Fruit fly (Drosophila melanogaster) whole organism, prepupa: Measurements from ENCODE around the gene CG17233.

Experiments
- Blimp-1 ChIP-seq: fragments of 200-800 bp; sonication (Bioruptor generic); optimal IDR thresholded peaks from 3 replicates; lab custom pipeline; 2017; ENCODE audit warnings: missing biosample characterization, missing genetic modification characterization, mild to moderate bottlenecking, moderate library complexity, missing genetic modification reagents
- CG10631 ChIP-seq: fragments of 200-800 bp; sonication (Bioruptor generic); optimal IDR thresholded peaks from 2 replicates; lab custom pipeline; 2016; ENCODE audit warnings: missing biosample characterization, missing genetic modification characterization
- CG11294 ChIP-seq: fragments of 200-800 bp; sonication (Bioruptor generic); IDR thresholded peaks from 2 replicates; pipeline ENCODE4 v1.3.6; 2022; ENCODE audit warnings: missing biosample characterization, missing genetic modification characterization
- CG1621 ChIP-seq: fragments of 200-800 bp; sonication (Bioruptor generic); optimal IDR thresholded peaks from 3 replicates; lab custom pipeline; 2018; ENCODE audit warnings: missing biosample characterization, mild to moderate bottlenecking, missing genetic modification characterization
- CG3032 ChIP-seq: fragments of 200-800 bp; optimal IDR thresholded peaks from 2 replicates; lab custom pipeline; 2019; ENCODE audit warnings: missing biosample characterization, mild to moderate bottlenecking, missing genetic modification characterization, moderate library complexity
- CG31627 ChIP-seq: fragments of 200-800 bp; sonication (Bioruptor generic); optimal IDR thresholded peaks from 3 replicates; lab custom pipeline; 2016; ENCODE audit warnings: missing biosample characterization, missing genetic modification characterization
- CG32006 ChIP-seq: fragments of 200-800 bp; sonication (Bioruptor generic); optimal IDR thresholded peaks from 3 replicates; lab custom pipeline; 2017; ENCODE audit warnings: missing biosample characterization, mild to moderate bottlenecking, missing genetic modification characterization
- CG34406 ChIP-seq: fragments of 200-800 bp; sonication (Bioruptor generic); optimal IDR thresholded peaks from 3 replicates; lab custom pipeline; 2016; ENCODE audit warnings: missing biosample characterization, missing genetic modification characterization
- CG3919 ChIP-seq: fragments of 200-800 bp; sonication (Bioruptor generic); optimal IDR thresholded peaks from 3 replicates; lab custom pipeline; 2016; ENCODE audit warnings: missing biosample characterization, missing genetic modification characterization
- CG4318 ChIP-seq: fragments of 200-800 bp; sonication (Bioruptor generic); optimal IDR thresholded peaks from 3 replicates; lab custom pipeline; 2017; ENCODE audit warnings: missing biosample characterization, mild to moderate bottlenecking, missing genetic modification characterization
- CG6163 ChIP-seq: fragments of 200-800 bp; sonication (Bioruptor generic); IDR thresholded peaks from 3 replicates; pipeline ENCODE4 v1.3.6; 2022; ENCODE audit warnings: missing biosample characterization, missing genetic modification characterization
- CG6808 ChIP-seq: fragments of 200-800 bp; sonication (Bioruptor generic); optimal IDR thresholded peaks from 3 replicates; lab custom pipeline; 2017; ENCODE audit warnings: missing biosample characterization, missing genetic modification characterization, mild to moderate bottlenecking, moderate library complexity, missing genetic modification reagents
- CG6854 ChIP-seq: fragments of 200-800 bp; sonication (Bioruptor generic); optimal IDR thresholded peaks from 2 replicates; lab custom pipeline; 2017; ENCODE audit warnings: missing biosample characterization, mild to moderate bottlenecking, missing genetic modification characterization
- CG7368 ChIP-seq: fragments of 200-800 bp; sonication (Bioruptor generic); optimal IDR thresholded peaks from 3 replicates; lab custom pipeline; 2016; ENCODE audit warnings: missing biosample characterization, missing genetic modification characterization
- CG8119 ChIP-seq: fragments of 200-800 bp; sonication (Bioruptor generic); IDR thresholded peaks from 3 replicates; pipeline ENCODE4 v1.3.6; 2022; ENCODE audit warnings: missing biosample characterization, missing genetic modification characterization
- CG8632 ChIP-seq: fragments of 200-800 bp; sonication (Bioruptor generic); optimal IDR thresholded peaks from 3 replicates; lab custom pipeline; 2016; ENCODE audit warnings: missing biosample characterization, missing genetic modification characterization
- CG9139 ChIP-seq: fragments of 200-800 bp; sonication (Bioruptor generic); optimal IDR thresholded peaks from 3 replicates; lab custom pipeline; 2017; ENCODE audit warnings: missing biosample characterization, mild to moderate bottlenecking, missing genetic modification characterization
- Eip75B ChIP-seq: fragments of 200-800 bp; sonication (Bioruptor generic); optimal IDR thresholded peaks from 3 replicates; lab custom pipeline; 2016; ENCODE audit warnings: missing biosample characterization, missing genetic modification characterization
- Eip78C ChIP-seq: fragments of 200-800 bp; sonication (Bioruptor generic); peaks from one replicate; lab custom pipeline; 2016; ENCODE audit warnings: missing biosample characterization, missing genetic modification characterization
- Eip93F ChIP-seq: fragments of 200-800 bp; sonication (Bioruptor generic); optimal IDR thresholded peaks from 2 replicates; lab custom pipeline; 2016; ENCODE audit warnings: missing biosample characterization, mild to moderate bottlenecking, missing genetic modification characterization
- Ets96B ChIP-seq: fragments of 200-800 bp; optimal IDR thresholded peaks from 2 replicates; lab custom pipeline; 2019; ENCODE audit warnings: missing biosample characterization, mild to moderate bottlenecking, missing genetic modification characterization, moderate library complexity
- Gug ChIP-seq: fragments of 200-800 bp; sonication (Bioruptor generic); IDR thresholded peaks from 2 replicates; pipeline ENCODE4 v1.3.6; 2022; ENCODE audit warnings: missing biosample characterization, missing genetic modification characterization
- Hr38 ChIP-seq: sonication (Bioruptor generic); optimal IDR thresholded peaks from 2 replicates; lab custom pipeline; 2016; ENCODE audit warnings: missing biosample characterization, missing genetic modification characterization
- Hr39 ChIP-seq: fragments of 200-800 bp; sonication (Bioruptor generic); optimal IDR thresholded peaks from 2 replicates; lab custom pipeline; 2016; ENCODE audit warnings: missing biosample characterization, missing genetic modification characterization
- Hr4 ChIP-seq: fragments of 200-800 bp; sonication (Bioruptor generic); optimal IDR thresholded peaks from 3 replicates; lab custom pipeline; 2016; ENCODE audit warnings: missing biosample characterization, missing genetic modification characterization
- Lpt ChIP-seq: fragments of 200-800 bp; sonication (Bioruptor generic); optimal IDR thresholded peaks from 3 replicates; lab custom pipeline; 2016; ENCODE audit warnings: missing biosample characterization, missing genetic modification characterization
- Met ChIP-seq: fragments of 200-800 bp; sonication (Bioruptor generic); optimal IDR thresholded peaks from 3 replicates; lab custom pipeline; 2016; ENCODE audit warnings: missing biosample characterization, missing genetic modification characterization
- OdsH ChIP-seq: fragments of 200-800 bp; sonication (Bioruptor generic); optimal IDR thresholded peaks from 3 replicates; lab custom pipeline; 2016; ENCODE audit warnings: missing biosample characterization, missing genetic modification characterization
- Sox14 ChIP-seq: fragments of 200-800 bp; sonication (Bioruptor generic); optimal IDR thresholded peaks from 3 replicates; lab custom pipeline; 2016; ENCODE audit warnings: missing biosample characterization, missing genetic modification characterization
- cyc ChIP-seq: fragments of 200-800 bp; sonication (Bioruptor generic); optimal IDR thresholded peaks from 3 replicates; lab custom pipeline; 2016; ENCODE audit warnings: missing biosample characterization, missing genetic modification characterization
- dac ChIP-seq: fragments of 200-800 bp; sonication (Bioruptor generic); optimal IDR thresholded peaks from 2 replicates; lab custom pipeline; 2017; ENCODE audit warnings: missing biosample characterization, mild to moderate bottlenecking, missing genetic modification characterization
- dsx ChIP-seq: fragments of 200-800 bp; optimal IDR thresholded peaks from 3 replicates; lab custom pipeline; 2019; ENCODE audit warnings: missing biosample characterization, mild to moderate bottlenecking, missing genetic modification characterization, moderate library complexity; ENCODE audit not compliant: poor library complexity, severe bottlenecking
- eg ChIP-seq: fragments of 200-800 bp; sonication (Bioruptor generic); IDR thresholded peaks from 3 replicates; pipeline ENCODE4 v1.3.6; 2022; ENCODE audit warnings: missing biosample characterization, missing genetic modification characterization
- fd59A ChIP-seq: fragments of 200-800 bp; sonication (Bioruptor generic); optimal IDR thresholded peaks from 2 replicates; lab custom pipeline; 2017; ENCODE audit warnings: missing biosample characterization, mild to moderate bottlenecking, missing genetic modification characterization, missing genetic modification reagents
- fd85E ChIP-seq: fragments of 200-800 bp; sonication (Bioruptor generic); optimal IDR thresholded peaks from 3 replicates; lab custom pipeline; 2016; ENCODE audit warnings: missing biosample characterization, missing genetic modification characterization
- fkh ChIP-seq: fragments of 200-800 bp; sonication (Bioruptor generic); optimal IDR thresholded peaks from 3 replicates; lab custom pipeline; 2017; ENCODE audit warnings: missing biosample characterization, mild to moderate bottlenecking, missing genetic modification characterization, moderate library complexity
- lz ChIP-seq: fragments of 200-800 bp; sonication (Bioruptor generic); optimal IDR thresholded peaks from 3 replicates; lab custom pipeline; 2016; ENCODE audit warnings: missing biosample characterization, missing genetic modification characterization
- net ChIP-seq: fragments of 200-800 bp; sonication (Bioruptor generic); optimal IDR thresholded peaks from 3 replicates; lab custom pipeline; 2016; ENCODE audit warnings: missing biosample characterization, missing genetic modification characterization
- pdm3 ChIP-seq: fragments of 200-800 bp; sonication (Bioruptor generic); optimal IDR thresholded peaks from 3 replicates; lab custom pipeline; 2016; ENCODE audit warnings: missing biosample characterization, missing genetic modification characterization
- spab ChIP-seq: fragments of 200-800 bp; sonication (Bioruptor generic); optimal IDR thresholded peaks from 2 replicates; lab custom pipeline; 2017; ENCODE audit warnings: missing biosample characterization, mild to moderate bottlenecking, missing genetic modification characterization, missing genetic modification reagents
- ss ChIP-seq, 2 experiments: fragments of 200-800 bp; sonication (Bioruptor generic); optimal IDR thresholded peaks; 2 replicates in 1 of 2; 3 replicates in 1 of 2; lab custom pipeline; 2017 to 2018; ENCODE audit warnings: mild to moderate bottlenecking in 2 of 2, missing biosample characterization in 2 of 2, missing genetic modification characterization in 2 of 2, moderate library complexity in 1 of 2
- svp ChIP-seq: fragments of 200-800 bp; sonication (Bioruptor generic); peaks from one replicate; lab custom pipeline; 2016; ENCODE audit warnings: missing biosample characterization, missing genetic modification characterization
- vri ChIP-seq: fragments of 200-800 bp; sonication (Bioruptor generic); optimal IDR thresholded peaks from 3 replicates; lab custom pipeline; 2016; ENCODE audit warnings: missing biosample characterization, mild to moderate bottlenecking, missing genetic modification characterization

CG17233 gene

dm6 chr3L:20198138-20198559 lies 43.6 kb downstream of the CG17233 start, which contains the start of gene CG42674 (continued):
- TF ChIP-seq eg, result peak; percentile 29; the same call in 1 of the 3 replicates
- no peak for TF ChIP-seq Sox14 (GFP tag; lab: Kevin White, UChicago)
- TF ChIP-seq Met (GFP tag; lab: Kevin White, UChicago), result no peak
- TF ChIP-seq Hr39 (GFP tag; lab: Kevin White, UChicago), result no peak
- no peak for TF ChIP-seq Eip78C (GFP tag; lab: Kevin White, UChicago)
- no peak for TF ChIP-seq CG3032 (tag; lab: Kevin White, UChicago)
- no peak for TF ChIP-seq CG11294 (GFP tag; lab: Robert Waterston, UW)
- TF ChIP-seq svp (GFP tag; lab: Kevin White, UChicago), result no peak
- no peak for TF ChIP-seq CG1621 (tag; lab: Kevin White, UChicago)
- no peak for TF ChIP-seq Hr4 (GFP tag; lab: Kevin White, UChicago)
- TF ChIP-seq Gug (GFP tag; lab: Robert Waterston, UW), result no peak
- no peak for TF ChIP-seq CG8632 (GFP tag; lab: Kevin White, UChicago)
- TF ChIP-seq CG10631, result no peak

- TF ChIP-seq fkh (peak; percentile 12), vri (GFP tag; lab: Kevin White, UChicago) (peak; percentile 43), Eip93F (GFP tag; lab: Kevin White, UChicago) (peak; percentile 20), spab (GFP tag; lab: Kevin White, UChicago) (no peak)
These were observed 44.0 kb downstream of the CG17233 start for dm6 chr3L:20197698-20198097.

dm6 chr3L:20197213-20197612 lies 44.5 kb downstream of the CG17233 start:
- TF ChIP-seq Hr39 (GFP tag; lab: Kevin White, UChicago), result peak; percentile 19
- TF ChIP-seq Hr38 (GFP tag; lab: Kevin White, UChicago), result no peak
- no peak for TF ChIP-seq CG8119 (GFP tag; lab: Robert Waterston, UW)
- TF ChIP-seq Hr4 (GFP tag; lab: Kevin White, UChicago), result no peak
- no peak for TF ChIP-seq Blimp-1 (GFP tag; lab: Kevin White, UChicago)
- TF ChIP-seq cyc (GFP tag; lab: Kevin White, UChicago), result no peak
- TF ChIP-seq CG31627 (GFP tag; lab: Kevin White, UChicago), result no peak

- TF ChIP-seq Hr39 (GFP tag; lab: Kevin White, UChicago) (no peak), dsx (GFP tag; lab: Kevin White, UChicago) (no peak), CG34406 (GFP tag; lab: Kevin White, UChicago) (no peak), fd59A (no peak), CG11294 (GFP tag; lab: Robert Waterston, UW) (no peak), net (GFP tag; lab: Kevin White, UChicago) (no peak), CG7368 (GFP tag; lab: Kevin White, UChicago) (no peak), CG6163 (GFP tag; lab: Robert Waterston, UW) (no peak), CG32006 (GFP tag; lab: Kevin White, UChicago) (no peak), pdm3 (no peak), CG4318 (GFP tag; lab: Kevin White, UChicago) (no peak)
- TF ChIP-seq, all 60 proteins: peak for 0
These were observed 45.4 kb downstream of the CG17233 start for dm6 chr3L:20196321-20196720.

- TF ChIP-seq lz (GFP tag; lab: Kevin White, UChicago) (no peak), Ets96B (tag; lab: Kevin White, UChicago) (peak; percentile 88), CG8119 (GFP tag; lab: Robert Waterston, UW) (peak; percentile 91), ss (GFP tag; optimal IDR thresholded peaks at IDR 0.05; lab: Kevin White, UChicago) (peak; percentile 78 to 81), CG9139 (GFP tag; lab: Kevin White, UChicago) (peak; percentile 62), pdm3 (peak; percentile 85), Eip75B (GFP tag; lab: Kevin White, UChicago) (peak; percentile 87), CG31627 (GFP tag; lab: Kevin White, UChicago) (no peak), CG32006 (GFP tag; lab: Kevin White, UChicago) (peak; percentile 93), CG10631 (peak; percentile 88), Lpt (GFP tag; lab: Kevin White, UChicago) (peak; percentile 86), CG6808 (GFP tag; lab: Kevin White, UChicago) (peak; percentile 83), dac (GFP tag; lab: Kevin White, UChicago) (peak; percentile 88), CG6854 (GFP tag; lab: Kevin White, UChicago) (no peak), Sox14 (GFP tag; lab: Kevin White, UChicago) (peak; percentile 83), Gug (GFP tag; lab: Robert Waterston, UW) (peak; percentile 74), CG3032 (tag; lab: Kevin White, UChicago) (peak; percentile 85), fkh (no peak), CG3919 (GFP tag; lab: Kevin White, UChicago) (peak; percentile 90), fd85E (GFP tag; lab: Kevin White, UChicago) (no peak), Met (GFP tag; lab: Kevin White, UChicago) (no peak), OdsH (GFP tag; lab: Kevin White, UChicago) (peak; percentile 83)
These were observed 45.8 kb downstream of the CG17233 start for dm6 chr3L:20195875-20196274.
